Fruit fly (Drosophila melanogaster) whole organism, adult: Measurements from ENCODE around the gene CG11905.
A peak's percentile ranks its signal among the peaks of the same experiment; 100 is the strongest.
"Not testable (repeated sequence)": the region's sequence is repeated elsewhere in the genome, so short reads cannot be mapped to it uniquely, and the experiment has no call there.

Experiments
- CG11617 ChIP-seq: fragments of 200-800 bp; sonication (Bioruptor generic); optimal IDR thresholded peaks from 2 replicates; lab custom pipeline; 2017; ENCODE audit warnings: mild to moderate bottlenecking, missing biosample characterization, missing genetic modification reagents, missing genetic modification characterization
- CG12768 ChIP-seq: fragments of 200-800 bp; sonication (Bioruptor generic); optimal IDR thresholded peaks from 2 replicates; lab custom pipeline; 2017; ENCODE audit warnings: missing biosample characterization, missing genetic modification characterization, mild to moderate bottlenecking, moderate library complexity, missing genetic modification reagents
- CG14711 ChIP-seq: fragments of 200-800 bp; sonication (Bioruptor generic); optimal IDR thresholded peaks from 2 replicates; lab custom pipeline; 2018; ENCODE audit warnings: missing biosample characterization, mild to moderate bottlenecking, missing genetic modification characterization, moderate library complexity
- CG1620 ChIP-seq: fragments of 200-800 bp; sonication (Bioruptor generic); optimal IDR thresholded peaks from 2 replicates; lab custom pipeline; 2016; ENCODE audit warnings: missing biosample characterization, missing genetic modification characterization
- CG33017 ChIP-seq: fragments of 200-800 bp; sonication (Bioruptor generic); optimal IDR thresholded peaks from 2 replicates; lab custom pipeline; 2018; ENCODE audit warnings: missing biosample characterization, mild to moderate bottlenecking, missing genetic modification characterization, moderate library complexity
- CG5204 ChIP-seq: fragments of 200-800 bp; sonication (Bioruptor generic); optimal IDR thresholded peaks from 2 replicates; lab custom pipeline; 2016; ENCODE audit warnings: missing biosample characterization, missing genetic modification characterization
- CG7045 ChIP-seq: fragments of 200-800 bp; sonication (Bioruptor generic); optimal IDR thresholded peaks from 2 replicates; lab custom pipeline; 2017; ENCODE audit warnings: missing biosample characterization, mild to moderate bottlenecking, missing genetic modification characterization
- CG7101 ChIP-seq: fragments of 200-800 bp; sonication (Bioruptor generic); optimal IDR thresholded peaks from 2 replicates; lab custom pipeline; 2018; ENCODE audit warnings: missing biosample characterization, mild to moderate bottlenecking, missing genetic modification characterization, moderate library complexity
- Clk ChIP-seq: fragments of 200-800 bp; sonication (Bioruptor generic); optimal IDR thresholded peaks from 2 replicates; lab custom pipeline; 2017; ENCODE audit warnings: missing biosample characterization, missing genetic modification characterization
- Crg-1 ChIP-seq: fragments of 200-800 bp; sonication (Bioruptor generic); optimal IDR thresholded peaks from 2 replicates; lab custom pipeline; 2016; ENCODE audit warnings: missing biosample characterization, missing genetic modification characterization
- Hr96 ChIP-seq: fragments of 200-800 bp; sonication (Bioruptor generic); optimal IDR thresholded peaks from 2 replicates; lab custom pipeline; 2016; ENCODE audit warnings: missing biosample characterization, missing genetic modification characterization
- Mnt ChIP-seq: fragments of 200-800 bp; sonication (Bioruptor generic); optimal IDR thresholded peaks from 2 replicates; lab custom pipeline; 2016; ENCODE audit warnings: missing biosample characterization, mild to moderate bottlenecking, missing genetic modification characterization
- bab1 ChIP-seq: fragments of 200-800 bp; sonication (Bioruptor generic); optimal IDR thresholded peaks from 3 replicates; lab custom pipeline; 2019; ENCODE audit warnings: missing biosample characterization, mild to moderate bottlenecking, missing genetic modification characterization, moderate library complexity
- cic ChIP-seq: fragments of 200-800 bp; sonication (Bioruptor generic); optimal IDR thresholded peaks from 2 replicates; lab custom pipeline; 2017; ENCODE audit warnings: missing biosample characterization, mild to moderate bottlenecking, missing genetic modification characterization, moderate library complexity
- cnc ChIP-seq, 2 experiments: fragments of >200 bp; optimal IDR thresholded peaks; 2 replicates each; lab custom pipeline; 2017
- kay ChIP-seq: fragments of 200-800 bp; sonication (Bioruptor generic); peaks from one replicate; lab custom pipeline; 2016; ENCODE audit warnings: missing biosample characterization, missing genetic modification characterization, borderline replicate concordance
- ovo ChIP-seq: fragments of 200-800 bp; sonication (Bioruptor generic); optimal IDR thresholded peaks from 2 replicates; lab custom pipeline; 2016; ENCODE audit warnings: missing biosample characterization, missing genetic modification characterization
- pad ChIP-seq: fragments of 200-800 bp; sonication (Bioruptor generic); optimal IDR thresholded peaks from 3 replicates; lab custom pipeline; 2017; ENCODE audit warnings: missing biosample characterization, missing genetic modification characterization, mild to moderate bottlenecking, moderate library complexity, missing genetic modification reagents
- tj ChIP-seq: fragments of 200-800 bp; sonication (Bioruptor generic); optimal IDR thresholded peaks from 3 replicates; lab custom pipeline; 2017; ENCODE audit warnings: missing biosample characterization, mild to moderate bottlenecking, missing genetic modification characterization, moderate library complexity
- toe ChIP-seq: fragments of 200-800 bp; sonication (Bioruptor generic); optimal IDR thresholded peaks from 2 replicates; lab custom pipeline; 2016; ENCODE audit warnings: missing biosample characterization, missing genetic modification characterization

Gene CG11905

dm6 chr3L:16956768-16957533, 21.6 kb upstream of the CG11905 start:
- TF ChIP-seq CG11617 (peak; percentile 22), cic (peak; percentile 65), CG12768 (peak; percentile 19), kay (GFP tag; lab: Kevin White, UChicago) (peak; percentile 97), CG33017 (no peak), Mnt (GFP tag; lab: Kevin White, UChicago) (peak; percentile 53), tj (no peak), Hr96 (GFP tag; lab: Kevin White, UChicago) (no peak)

DNA sequence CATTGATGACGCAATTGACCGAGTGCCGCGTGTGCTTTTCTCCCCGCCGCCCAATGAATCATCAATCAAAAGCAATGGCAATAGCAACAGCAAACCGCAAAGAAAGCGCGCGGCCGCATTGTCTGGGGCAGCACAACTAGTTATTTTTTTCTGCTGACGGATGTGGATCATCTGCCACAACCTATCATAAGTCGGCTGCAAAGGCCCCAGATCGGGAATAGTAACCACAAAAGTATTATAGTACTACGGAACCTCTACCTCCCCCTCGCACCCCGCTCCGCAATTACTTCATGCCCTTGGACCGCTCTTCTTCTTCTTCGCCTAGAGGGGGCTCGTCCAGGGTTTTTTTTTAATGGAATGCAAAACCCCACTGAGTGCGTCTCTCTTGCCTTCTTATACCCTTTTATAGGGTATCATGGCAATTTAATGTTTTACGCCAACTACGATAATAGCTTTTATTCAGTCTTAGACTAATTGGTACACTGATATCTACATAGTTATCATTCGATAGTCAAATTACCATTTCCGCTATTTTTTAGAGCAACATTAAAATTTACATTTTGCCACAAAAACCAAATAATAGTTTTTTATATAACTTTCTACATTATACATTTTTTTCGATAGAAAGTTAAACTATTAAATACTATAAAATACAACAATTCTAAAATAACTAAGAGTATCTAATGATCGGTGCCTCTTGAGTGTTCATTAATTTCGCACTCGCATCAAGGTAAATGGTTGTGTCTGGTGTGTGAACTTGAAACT, 20.8 kb upstream of the CG11905 start:
- TF ChIP-seq bab1 (no peak), tj (peak; percentile 52)

DNA sequence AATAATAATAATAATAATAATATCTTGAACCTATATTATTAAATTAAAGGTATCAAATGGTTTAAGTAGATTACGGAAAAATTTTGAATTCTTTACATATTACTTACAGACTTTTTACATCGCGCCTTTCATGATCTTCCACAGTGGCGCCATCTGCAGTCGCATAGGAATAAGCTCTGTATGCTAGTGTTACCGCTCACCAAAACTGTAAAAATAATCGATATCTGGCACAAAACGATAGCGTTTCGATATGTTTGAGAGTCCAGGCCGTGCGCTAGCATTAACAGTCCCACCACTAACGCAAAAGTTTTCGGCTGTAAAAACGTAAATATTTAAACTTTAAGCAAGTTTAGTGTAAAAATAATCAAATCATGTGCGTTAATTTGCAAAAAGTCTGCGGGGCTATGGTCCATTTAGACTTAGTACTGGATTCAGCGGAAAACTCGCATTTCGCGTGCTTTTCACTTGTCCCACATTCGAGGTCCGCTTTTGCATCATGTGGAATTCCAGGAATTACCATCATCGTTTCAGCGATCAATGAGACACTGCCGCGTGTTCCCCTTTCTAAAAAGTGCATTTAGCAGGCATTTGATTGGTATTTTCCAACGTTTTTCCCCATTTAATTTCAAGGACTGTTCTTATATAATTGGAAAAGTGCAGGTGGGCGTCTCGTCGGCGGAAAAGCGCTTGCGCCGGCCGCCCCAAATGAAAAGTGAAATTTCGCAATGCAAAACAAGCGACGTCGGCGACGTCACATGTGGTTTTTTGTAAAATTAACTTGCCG, 20.1 kb upstream of the CG11905 start:
- TF ChIP-seq Hr96 (GFP tag; lab: Kevin White, UChicago) (peak; percentile 20), CG7101 (tag; lab: Kevin White, UChicago) (peak; percentile 26), Crg-1 (peak; percentile 8), CG1620 (peak; percentile 58), CG7045 (no peak), CG14711 (tag; lab: Kevin White, UChicago) (peak; percentile 25), Clk (GFP tag; lab: Kevin White, UChicago) (no peak), toe (no peak), Mnt (GFP tag; lab: Kevin White, UChicago) (peak; percentile 27), cnc (optimal IDR thresholded peaks at IDR 0.05; lab: Kevin White, UChicago) (no peak), tj (no peak), cic (no peak), CG5204 (GFP tag; lab: Kevin White, UChicago) (no peak), kay (GFP tag; lab: Kevin White, UChicago) (no peak), CG33017 (no peak), bab1 (peak; percentile 56), pad (GFP tag; lab: Kevin White, UChicago) (peak; percentile 38), ovo (GFP tag; lab: Kevin White, UChicago) (no peak), CG12768 (peak; percentile 19), CG11617 (no peak)

dm6 chr3L:16954522-16954921, 19.2 kb upstream of the CG11905 start, which contains the start of gene Ogdh:
Gene Ogdh (plus strand): TSS chr3L:16954822.
- TF ChIP-seq Hr96 (GFP tag; lab: Kevin White, UChicago); Crg-1; Clk (GFP tag; lab: Kevin White, UChicago): not testable (repeated sequence)

- TF ChIP-seq CG14711 (tag; lab: Kevin White, UChicago) (no peak), Mnt (GFP tag; lab: Kevin White, UChicago) (no peak)
These were observed 8.7 kb upstream of the CG11905 start, which contains the start of gene Obp73a for dm6 chr3L:16944061-16944460. Gene Obp73a (plus strand): TSS chr3L:16944361.

- TF ChIP-seq CG5204 (GFP tag; lab: Kevin White, UChicago) (no peak), kay (GFP tag; lab: Kevin White, UChicago) (no peak), Hr96 (GFP tag; lab: Kevin White, UChicago) (no peak), cnc (optimal IDR thresholded peaks at IDR 0.05; lab: Kevin White, UChicago) (no peak), toe (no peak), CG1620 (no peak), Mnt (GFP tag; lab: Kevin White, UChicago) (no peak), CG11617 (no peak), ovo (GFP tag; lab: Kevin White, UChicago) (no peak), cic (no peak)
These were observed 6.0 kb upstream of the CG11905 start for dm6 chr3L:16941319-16941718.

- TF ChIP-seq Clk (GFP tag; lab: Kevin White, UChicago) (no peak), CG5204 (GFP tag; lab: Kevin White, UChicago) (no peak), Mnt (GFP tag; lab: Kevin White, UChicago) (no peak), CG7045 (no peak), kay (GFP tag; lab: Kevin White, UChicago) (no peak), CG12768 (no peak), Crg-1 (no peak), bab1 (no peak), CG14711 (tag; lab: Kevin White, UChicago) (no peak)
These were observed 3.5 kb upstream of the CG11905 start, which contains the start of gene CG13022 for dm6 chr3L:16938852-16939251. Gene CG13022 (minus strand): TSS chr3L:16938952.
